Worm (Caenorhabditis elegans): ENCODE measurements around the gene T23G5.3.
A peak's percentile ranks its signal among the peaks of the same experiment; 100 is the strongest.

DNA sequence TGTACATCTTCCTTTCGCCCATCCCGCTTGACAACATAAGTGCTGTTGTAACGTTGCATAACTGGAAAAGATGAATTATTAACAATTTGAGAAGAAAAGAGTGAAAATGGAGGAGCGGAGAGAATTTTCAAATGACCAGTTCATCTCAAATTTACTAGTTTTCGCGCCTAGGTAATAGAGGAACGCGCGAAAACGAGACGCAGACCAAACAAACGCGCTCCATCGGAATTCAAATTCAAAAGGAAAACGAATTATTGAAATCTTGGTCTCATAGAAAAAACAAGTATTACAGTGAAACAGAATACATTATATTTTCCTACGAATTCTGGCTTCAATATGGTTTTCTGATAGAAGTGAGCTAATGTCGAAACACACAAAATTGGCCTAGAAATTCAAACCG, 2.9 kb downstream of the T23G5.3 start:
- no peak for TF ChIP-seq ceh-48 (tag; optimal IDR thresholded peaks at IDR 0.05)
- TF ChIP-seq nfya-1 (tag; optimal IDR thresholded peaks at IDR 0.05) = peak; percentile 13
- no peak for TF ChIP-seq K09A11.1 (tag; optimal IDR thresholded peaks at IDR 0.05; ENCODE audit: insufficient read depth)
